Worm (Caenorhabditis elegans) whole organism, L3 larva: ENCODE results near the gene F28F9.2.

Experiments used
- R02D3.7 ChIP-seq: fragments of 150-350 bp; optimal IDR thresholded peaks from 2 replicates; lab custom pipeline; 2014; ENCODE audit warnings: missing biosample characterization, missing genetic modification characterization
- aly-2 ChIP-seq: fragments of 150-350 bp; optimal IDR thresholded peaks from 2 replicates; lab custom pipeline; 2014; ENCODE audit warnings: missing biosample characterization, missing genetic modification characterization
- ceh-28 ChIP-seq: fragments of 150-350 bp; optimal IDR thresholded peaks from 2 replicates; lab custom pipeline; 2014; ENCODE audit warnings: missing biosample characterization, missing genetic modification reagents, missing genetic modification characterization
- ceh-82 ChIP-seq: fragments of 150-350 bp; optimal IDR thresholded peaks from 2 replicates; lab custom pipeline; 2014; ENCODE audit warnings: missing biosample characterization, missing genetic modification characterization
- egl-27 ChIP-seq: sonication (generic microtip); optimal IDR thresholded peaks from 4 replicates; lab custom pipeline; 2017; ENCODE audit warnings: missing biosample characterization, missing genetic modification reagents, missing genetic modification characterization
- egl-5 ChIP-seq: fragments of 150-350 bp; optimal IDR thresholded peaks from 2 replicates; lab custom pipeline; 2017; ENCODE audit warnings: missing biosample characterization, missing genetic modification reagents, missing genetic modification characterization, inconsistent platforms
- elt-1 ChIP-seq: fragments of 150-350 bp; optimal IDR thresholded peaks from 2 replicates; lab custom pipeline; 2014; ENCODE audit warnings: missing biosample characterization, missing genetic modification characterization
- elt-2 ChIP-seq: sonication (generic microtip); optimal IDR thresholded peaks from 2 replicates; lab custom pipeline; 2016; ENCODE audit warnings: missing genetic modification reagents, mild to moderate bottlenecking, missing genetic modification characterization, missing compliant biosample characterization
- elt-3 ChIP-seq, 3 experiments: fragments of 150-350 bp in 1 of 3; sonication (generic microtip) in 2 of 3; optimal IDR thresholded peaks; 2 replicates in 2 of 3; 4 replicates in 1 of 3; lab custom pipeline; 2014 to 2017; ENCODE audit warnings: missing biosample characterization in 3 of 3, missing genetic modification characterization in 3 of 3
- eor-1 ChIP-seq, 2 experiments: fragments of 150-350 bp; optimal IDR thresholded peaks; 2 replicates each; lab custom pipeline; 2014 to 2018; ENCODE audit warnings: missing biosample characterization in 2 of 2, missing genetic modification characterization in 2 of 2
- fkh-10 ChIP-seq: sonication (generic microtip); optimal IDR thresholded peaks from 2 replicates; lab custom pipeline; 2017; ENCODE audit warnings: missing biosample characterization, missing genetic modification reagents, missing genetic modification characterization
- fkh-2 ChIP-seq: fragments of 150-350 bp; optimal IDR thresholded peaks from 2 replicates; lab custom pipeline; 2014; ENCODE audit warnings: missing biosample characterization, missing genetic modification reagents, missing genetic modification characterization
- fos-1 ChIP-seq: fragments of 150-350 bp; optimal IDR thresholded peaks from 2 replicates; lab custom pipeline; 2014; ENCODE audit warnings: missing biosample characterization, missing genetic modification characterization
- hmg-11 ChIP-seq: sonication (generic microtip); optimal IDR thresholded peaks from 2 replicates; lab custom pipeline; 2016; ENCODE audit warnings: missing genetic modification characterization, missing compliant biosample characterization
- jun-1 ChIP-seq: fragments of 150-350 bp; optimal IDR thresholded peaks from 2 replicates; lab custom pipeline; 2014; ENCODE audit warnings: missing biosample characterization, missing genetic modification reagents, missing genetic modification characterization
- lin-15B ChIP-seq: fragments of 150-350 bp; optimal IDR thresholded peaks from 2 replicates; lab custom pipeline; 2014; ENCODE audit warnings: missing biosample characterization, missing genetic modification characterization
- lin-39 ChIP-seq: fragments of 150-350 bp; optimal IDR thresholded peaks from 2 replicates; lab custom pipeline; 2018; ENCODE audit warnings: missing biosample characterization, missing genetic modification reagents, missing genetic modification characterization
- lsy-12 ChIP-seq: sonication (generic microtip); optimal IDR thresholded peaks from 2 replicates; lab custom pipeline; 2016; ENCODE audit warnings: mild to moderate bottlenecking, missing genetic modification characterization, missing compliant biosample characterization
- mdl-1 ChIP-seq: fragments of 150-350 bp; optimal IDR thresholded peaks from 2 replicates; lab custom pipeline; 2014; ENCODE audit warnings: missing biosample characterization, missing genetic modification characterization
- mml-1 ChIP-seq: fragments of 150-350 bp; sonication (generic microtip); optimal IDR thresholded peaks from 3 replicates; lab custom pipeline; 2014; ENCODE audit warnings: missing biosample characterization, missing genetic modification characterization
- nfya-1 ChIP-seq: sonication (generic microtip); optimal IDR thresholded peaks from 2 replicates; lab custom pipeline; 2017; ENCODE audit warnings: missing genetic modification characterization, mild to moderate bottlenecking, missing compliant biosample characterization, antibody characterized with exemption, moderate library complexity; ENCODE audit not compliant: insufficient read depth
- nhr-11 ChIP-seq: fragments of 150-350 bp; optimal IDR thresholded peaks from 2 replicates; lab custom pipeline; 2014; ENCODE audit warnings: missing biosample characterization, missing genetic modification characterization
- nhr-25 ChIP-seq: sonication (generic microtip); optimal IDR thresholded peaks from 2 replicates; lab custom pipeline; 2017; ENCODE audit warnings: missing biosample characterization, missing genetic modification characterization
- nhr-28 ChIP-seq: fragments of 150-350 bp; optimal IDR thresholded peaks from 2 replicates; lab custom pipeline; 2014; ENCODE audit warnings: missing biosample characterization, missing genetic modification characterization
- pha-4 ChIP-seq: fragments of 150-350 bp; optimal IDR thresholded peaks from 2 replicates; lab custom pipeline; 2014; ENCODE audit warnings: missing biosample characterization, missing genetic modification reagents, missing genetic modification characterization
- pqm-1 ChIP-seq: fragments of 150-350 bp; optimal IDR thresholded peaks from 2 replicates; lab custom pipeline; 2017; ENCODE audit warnings: missing biosample characterization, missing genetic modification characterization, inconsistent platforms
- sea-2 ChIP-seq: fragments of 150-350 bp; sonication (generic microtip); optimal IDR thresholded peaks from 4 replicates; lab custom pipeline; 2014; ENCODE audit warnings: missing biosample characterization, missing genetic modification reagents, missing genetic modification characterization
- skn-1 ChIP-seq: fragments of 150-350 bp; optimal IDR thresholded peaks from 2 replicates; lab custom pipeline; 2014; ENCODE audit warnings: missing biosample characterization, missing genetic modification characterization
- tbx-2 ChIP-seq: sonication (generic microtip); optimal IDR thresholded peaks from 2 replicates; lab custom pipeline; 2016; ENCODE audit warnings: mild to moderate bottlenecking, missing genetic modification characterization, missing compliant biosample characterization
- unc-39 ChIP-seq: sonication (generic microtip); optimal IDR thresholded peaks from 4 replicates; lab custom pipeline; 2017; ENCODE audit warnings: missing biosample characterization, missing genetic modification characterization

Gene F28F9.2

DNA sequence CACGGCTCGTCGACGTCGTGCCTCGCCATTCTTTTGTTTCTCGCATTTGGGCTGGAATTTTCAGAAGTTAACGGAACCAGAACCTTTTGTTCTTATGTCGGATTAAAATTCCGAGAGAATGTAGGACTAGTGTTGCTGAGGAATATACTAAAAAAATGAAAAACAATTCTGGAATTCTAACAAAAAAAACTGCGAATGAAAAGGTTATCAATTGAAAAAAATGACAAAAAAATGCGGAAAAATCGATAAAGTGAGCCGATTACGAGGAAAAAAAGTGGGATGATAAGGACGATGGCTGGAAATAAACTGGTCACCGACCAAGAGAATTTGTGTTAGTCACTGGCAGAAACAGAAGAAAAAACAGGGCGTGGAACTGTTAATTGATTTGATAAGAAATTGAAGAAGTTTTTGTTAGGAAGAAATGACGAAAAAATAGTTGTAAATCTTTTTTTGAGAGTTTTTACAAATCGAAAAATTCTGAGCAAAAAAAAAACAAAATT is 20.2 kb upstream of the F28F9.2 start, which contains the start of gene bris-1:
Gene bris-1, minus strand, starts transcription at position 51 of the 500 bp plus-strand sequence.
- TF ChIP-seq nfya-1 (tag; lab: Kevin White, UChicago): no peak
- peak; percentile 2 for TF ChIP-seq ceh-28 (tag; lab: Kevin White, UChicago)
- no peak for TF ChIP-seq elt-3 (tag; optimal IDR thresholded peaks at IDR 0.05; lab: Kevin White, UChicago)
- TF ChIP-seq lsy-12 (tag; lab: Kevin White, UChicago): no peak
- no peak for TF ChIP-seq nhr-28 (tag; lab: Kevin White, UChicago)
- TF ChIP-seq pha-4 (tag; lab: Kevin White, UChicago): no peak
- TF ChIP-seq nhr-11: no peak
- peak; percentile 8 for TF ChIP-seq pqm-1 (tag; lab: Kevin White, UChicago)
- TF ChIP-seq elt-2 (tag; lab: Kevin White, UChicago): peak; percentile 81
- no peak for TF ChIP-seq egl-27 (tag; lab: Kevin White, UChicago)
- TF ChIP-seq jun-1 (tag; lab: Kevin White, UChicago): no peak
- TF ChIP-seq hmg-11: no peak

- peak; percentile 95 for TF ChIP-seq fkh-10 (GFP tag; lab: Kevin White, UChicago)
- TF ChIP-seq fkh-2: no peak
Observed at ce11 chrIV:3820133-3820532, 19.4 kb upstream of the F28F9.2 start.

- no peak for TF ChIP-seq nhr-25 (tag; lab: Kevin White, UChicago)
- TF ChIP-seq tbx-2: no peak
- no peak for TF ChIP-seq hmg-11
- no peak for TF ChIP-seq R02D3.7 (tag; lab: Kevin White, UChicago)
- TF ChIP-seq fos-1 (tag; lab: Kevin White, UChicago): no peak
- TF ChIP-seq unc-39 (tag; lab: Kevin White, UChicago): no peak
- peak; percentile 34 for TF ChIP-seq elt-2 (tag; lab: Kevin White, UChicago)
Observed at ce11 chrIV:3821554-3821953, 18.0 kb upstream of the F28F9.2 start.

DNA sequence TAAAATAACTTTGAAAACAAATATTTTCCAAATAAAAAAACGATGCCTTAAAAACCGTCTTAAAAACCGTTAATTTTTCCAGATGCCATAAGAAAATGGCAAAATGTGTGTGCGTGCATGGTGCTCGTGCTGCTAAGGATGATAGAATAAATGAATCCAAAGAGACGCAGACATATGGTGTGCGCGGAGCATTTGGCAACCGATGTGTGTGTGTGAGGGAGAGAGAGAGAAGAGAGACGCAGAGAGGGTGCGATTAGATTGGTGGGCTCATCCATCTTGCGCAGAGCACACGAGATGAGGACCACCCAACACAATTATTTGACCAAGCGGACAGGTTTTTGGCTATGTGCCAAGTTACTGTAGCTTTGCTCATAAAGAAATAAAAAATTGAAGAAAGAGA is 14.8 kb upstream of the F28F9.2 start:
- no peak for TF ChIP-seq nhr-28 (tag; lab: Kevin White, UChicago)
- TF ChIP-seq skn-1 (tag; lab: Kevin White, UChicago): no peak
- TF ChIP-seq lin-39: peak; percentile 84
- TF ChIP-seq pqm-1 (tag; lab: Kevin White, UChicago): no peak
- TF ChIP-seq hmg-11: peak; percentile 57
- TF ChIP-seq lin-15B (tag; lab: Kevin White, UChicago): peak; percentile 20
- peak; percentile 68 for TF ChIP-seq nfya-1 (tag; lab: Kevin White, UChicago)

DNA sequence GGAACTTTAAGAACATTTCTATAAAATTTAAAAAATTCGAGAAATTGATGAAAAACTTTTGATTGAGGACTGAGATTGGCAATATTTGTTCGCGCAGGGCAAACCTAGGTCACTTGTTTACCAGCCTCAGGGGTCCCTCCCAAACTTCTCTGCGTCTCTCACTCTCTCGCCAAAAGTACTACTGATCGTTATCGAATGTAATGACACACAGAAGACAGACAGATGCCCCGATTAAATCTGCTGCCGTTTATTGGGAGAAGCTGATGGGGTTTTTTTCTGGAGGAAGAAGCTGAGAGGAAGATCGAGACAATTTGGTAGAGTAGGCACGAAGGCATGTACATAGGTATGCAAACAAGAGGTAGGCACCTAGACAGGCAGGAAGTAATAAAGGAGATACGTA is 14.1 kb upstream of the F28F9.2 start:
- peak; percentile 21 for TF ChIP-seq elt-1 (tag; lab: Kevin White, UChicago)
- no peak for TF ChIP-seq mdl-1
- peak; percentile 3 for TF ChIP-seq egl-5 (tag; lab: Kevin White, UChicago)

- TF ChIP-seq nhr-25 (tag; lab: Kevin White, UChicago) (no peak), ceh-28 (tag; lab: Kevin White, UChicago) (no peak)
Observed at ce11 chrIV:3826590-3827128, 12.9 kb upstream of the F28F9.2 start, which contains the start of gene F28F9.3. F28F9.3 (plus strand) TSS chrIV:3826890.

DNA sequence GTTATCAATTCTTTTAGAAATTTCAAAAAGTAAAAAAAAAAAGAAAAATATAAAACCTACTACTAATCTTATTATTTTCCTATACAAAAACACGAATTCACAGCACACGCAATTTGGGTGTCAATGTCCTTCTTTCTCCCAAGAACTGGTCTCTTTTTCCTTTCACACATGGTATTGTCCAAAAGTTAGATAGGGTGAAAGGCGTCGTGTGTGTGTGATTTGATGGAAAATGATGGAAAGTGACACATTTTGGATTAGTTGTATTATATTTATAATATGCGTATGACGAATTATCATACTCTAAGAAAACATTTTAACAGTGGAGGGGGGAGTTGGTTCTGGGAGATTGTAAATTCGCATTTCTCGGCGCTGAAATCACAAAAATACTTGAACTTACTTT is 11.8 kb upstream of the F28F9.2 start:
- TF ChIP-seq sea-2 (GFP tag; lab: Kevin White, UChicago) (no peak), eor-1 (tag; optimal IDR thresholded peaks at IDR 0.05; lab: Kevin White, UChicago) (no peak), ceh-82 (tag; lab: Kevin White, UChicago) (no peak), aly-2 (tag; lab: Kevin White, UChicago) (no peak), mml-1 (no peak), R02D3.7 (tag; lab: Kevin White, UChicago) (no peak)
